Fruit fly (Drosophila melanogaster): Measurements from ENCODE around the gene Ugt303B2.

DNA sequence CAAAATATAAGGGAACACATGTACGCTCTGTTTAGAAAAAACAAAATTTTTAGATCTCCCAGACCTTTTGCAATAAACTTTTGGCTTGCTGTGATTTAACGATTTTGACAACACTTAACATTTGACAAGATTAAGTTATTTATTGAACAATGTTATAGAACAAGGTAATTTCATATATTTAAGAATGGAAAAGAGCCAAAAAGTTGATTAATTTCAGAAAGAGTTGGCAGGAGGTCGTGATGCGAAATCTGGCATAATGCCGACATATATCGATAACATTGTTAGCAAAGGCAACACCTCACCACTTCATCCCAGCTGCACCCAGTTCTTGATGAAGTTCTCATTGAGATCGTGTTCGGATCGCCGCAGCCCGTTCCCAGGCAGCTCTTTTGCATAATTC is 31.3 kb downstream of the Ugt303B2 start, which contains the start of gene CG34289:
- TF ChIP-seq ss (GFP tag; optimal IDR thresholded peaks at IDR 0.05) (no peak), acj6 (GFP tag; optimal IDR thresholded peaks at IDR 0.05) (no peak), Gug (GFP tag; IDR thresholded peaks at IDR 0.05) (no peak), fd59A (GFP tag; optimal IDR thresholded peaks at IDR 0.05) (no peak), Ets21C (GFP tag; optimal IDR thresholded peaks at IDR 0.05) (no peak), OdsH (GFP tag; optimal IDR thresholded peaks at IDR 0.05) (no peak), Smox (GFP tag; optimal IDR thresholded peaks at IDR 0.05) (no peak), CG11294 (GFP tag; IDR thresholded peaks at IDR 0.05) (no peak), cyc (GFP tag; optimal IDR thresholded peaks at IDR 0.05) (no peak), topi (GFP tag; optimal IDR thresholded peaks at IDR 0.05) (no peak), CG4318 (GFP tag; optimal IDR thresholded peaks at IDR 0.05) (no peak), Hr39 (GFP tag; optimal IDR thresholded peaks at IDR 0.05) (no peak), Lpt (GFP tag; optimal IDR thresholded peaks at IDR 0.05) (no peak)
